Worm (Caenorhabditis elegans) whole organism, L1 larva: ENCODE results near the gene nadk-2.

Experiments used
- F16B12.6 ChIP-seq: fragments of 150-350 bp; optimal IDR thresholded peaks from 2 replicates; lab custom pipeline; 2014; ENCODE audit warnings: missing biosample characterization, missing genetic modification characterization
- ama-1 ChIP-seq: fragments of 150-350 bp; optimal IDR thresholded peaks from 2 replicates; lab custom pipeline; 2014
- blmp-1 ChIP-seq: fragments of 150-350 bp; optimal IDR thresholded peaks from 2 replicates; lab custom pipeline; 2014; ENCODE audit warnings: missing biosample characterization, missing genetic modification characterization
- ceh-90 ChIP-seq: sonication (generic microtip); optimal IDR thresholded peaks from 2 replicates; lab custom pipeline; 2016; ENCODE audit warnings: missing genetic modification characterization, missing compliant biosample characterization
- dpl-1 ChIP-seq, 3 experiments: fragments of 150-350 bp in 2 of 3; sonication (generic microtip) in 1 of 3; optimal IDR thresholded peaks; 2 replicates each; lab custom pipeline; 2014 to 2017; ENCODE audit warnings: missing biosample characterization in 3 of 3, missing genetic modification characterization in 3 of 3, missing genetic modification reagents in 3 of 3
- dsc-1 ChIP-seq: sonication (generic microtip); optimal IDR thresholded peaks from 2 replicates; lab custom pipeline; 2016; ENCODE audit warnings: mild to moderate bottlenecking, missing genetic modification characterization, missing compliant biosample characterization
- efl-1 ChIP-seq, 4 experiments: fragments of 150-350 bp; optimal IDR thresholded peaks in 3 of 4; peaks in 1 of 4; 1 replicate in 1 of 4; 2 replicates in 3 of 4; lab custom pipeline; 2014; ENCODE audit warnings: missing biosample characterization in 2 of 4, missing genetic modification characterization in 2 of 4, missing genetic modification reagents in 2 of 4
- egl-13 ChIP-seq: sonication (generic microtip); optimal IDR thresholded peaks from 2 replicates; lab custom pipeline; 2016; ENCODE audit warnings: missing genotype, missing genetic modification reagents, missing genetic modification characterization, missing compliant biosample characterization
- egl-27 ChIP-seq, 2 experiments: fragments of 150-350 bp in 1 of 2; sonication (generic microtip); optimal IDR thresholded peaks; 3 replicates each; lab custom pipeline; 2017 to 2018; ENCODE audit warnings: missing biosample characterization in 2 of 2, missing genetic modification characterization in 2 of 2, missing genetic modification reagents in 2 of 2
- elt-2 ChIP-seq: sonication (generic microtip); optimal IDR thresholded peaks from 2 replicates; lab custom pipeline; 2016; ENCODE audit warnings: missing genetic modification characterization, mild to moderate bottlenecking, inconsistent platforms, missing compliant biosample characterization, missing genetic modification reagents
- elt-3 ChIP-seq, 6 experiments: fragments of 150-350 bp in 1 of 6; sonication (generic microtip); optimal IDR thresholded peaks; 2 replicates each; lab custom pipeline; 2017 to 2018; ENCODE audit warnings: missing biosample characterization in 6 of 6, missing genetic modification characterization in 6 of 6, inconsistent platforms in 1 of 6
- fkh-10 ChIP-seq: sonication (generic microtip); optimal IDR thresholded peaks from 2 replicates; lab custom pipeline; 2017; ENCODE audit warnings: missing biosample characterization, missing genetic modification reagents, missing genetic modification characterization
- fkh-4 ChIP-seq: sonication (generic microtip); optimal IDR thresholded peaks from 2 replicates; lab custom pipeline; 2016; ENCODE audit warnings: missing compliant biosample characterization, missing genetic modification characterization, borderline replicate concordance
- fkh-8 ChIP-seq: sonication (generic microtip); optimal IDR thresholded peaks from 2 replicates; lab custom pipeline; 2016; ENCODE audit warnings: mild to moderate bottlenecking, missing genetic modification characterization, missing compliant biosample characterization
- hpl-2 ChIP-seq: fragments of 150-350 bp; optimal IDR thresholded peaks from 2 replicates; lab custom pipeline; 2014; ENCODE audit warnings: missing biosample characterization, missing genetic modification reagents, missing genetic modification characterization
- irx-1 ChIP-seq: sonication (generic microtip); optimal IDR thresholded peaks from 2 replicates; lab custom pipeline; 2016; ENCODE audit warnings: missing genetic modification characterization, missing compliant biosample characterization
- jun-1 ChIP-seq: fragments of 150-350 bp; optimal IDR thresholded peaks from 2 replicates; lab custom pipeline; 2014; ENCODE audit warnings: missing biosample characterization, missing genetic modification reagents, missing genetic modification characterization
- lin-13 ChIP-seq: fragments of 150-350 bp; optimal IDR thresholded peaks from 2 replicates; lab custom pipeline; 2014; ENCODE audit warnings: missing biosample characterization, missing genetic modification reagents, missing genetic modification characterization
- lin-35 ChIP-seq, 2 experiments: fragments of 150-350 bp; optimal IDR thresholded peaks; 2 replicates each; lab custom pipeline; 2014; ENCODE audit warnings: missing biosample characterization in 2 of 2, missing genetic modification characterization in 2 of 2, missing genetic modification reagents in 2 of 2
- lin-39 ChIP-seq: fragments of 150-350 bp; optimal IDR thresholded peaks from 2 replicates; lab custom pipeline; 2014; ENCODE audit warnings: missing biosample characterization, missing genetic modification reagents, missing genetic modification characterization
- lsy-2 ChIP-seq, 2 experiments: fragments of 150-350 bp; optimal IDR thresholded peaks; 2 replicates each; lab custom pipeline; 2014; ENCODE audit warnings: missing biosample characterization in 2 of 2, missing genetic modification characterization in 2 of 2
- mdl-1 ChIP-seq, 2 experiments: fragments of 150-350 bp; optimal IDR thresholded peaks; 2 replicates each; lab custom pipeline; 2014 to 2017; ENCODE audit warnings: missing biosample characterization in 2 of 2, missing genetic modification characterization in 2 of 2, inconsistent platforms in 1 of 2
- nhr-11 ChIP-seq: fragments of 150-350 bp; optimal IDR thresholded peaks from 2 replicates; lab custom pipeline; 2014; ENCODE audit warnings: missing biosample characterization, missing genetic modification characterization
- nhr-12 ChIP-seq: sonication (generic microtip); optimal IDR thresholded peaks from 2 replicates; lab custom pipeline; 2017; ENCODE audit warnings: missing biosample characterization, missing genetic modification characterization
- nhr-20 ChIP-seq: sonication (generic microtip); optimal IDR thresholded peaks from 2 replicates; lab custom pipeline; 2016; ENCODE audit warnings: mild to moderate bottlenecking, missing genetic modification characterization, missing compliant biosample characterization
- nhr-237 ChIP-seq: fragments of 150-350 bp; optimal IDR thresholded peaks from 2 replicates; lab custom pipeline; 2014; ENCODE audit warnings: missing biosample characterization, missing genetic modification characterization
- nhr-47 ChIP-seq: sonication (generic microtip); optimal IDR thresholded peaks from 2 replicates; lab custom pipeline; 2016; ENCODE audit warnings: mild to moderate bottlenecking, missing genetic modification characterization, moderate library complexity, missing compliant biosample characterization
- nhr-77 ChIP-seq: fragments of 150-350 bp; optimal IDR thresholded peaks from 2 replicates; lab custom pipeline; 2014; ENCODE audit warnings: missing biosample characterization, missing genetic modification characterization
- nhr-85 ChIP-seq: sonication (generic microtip); peaks from one replicate; lab custom pipeline; 2016; ENCODE audit warnings: missing genetic modification characterization, inconsistent platforms, missing compliant biosample characterization
- skn-1 ChIP-seq: fragments of 150-350 bp; optimal IDR thresholded peaks from 2 replicates; lab custom pipeline; 2014; ENCODE audit warnings: missing biosample characterization, missing genetic modification characterization
- snpc-4 ChIP-seq: fragments of 150-350 bp; optimal IDR thresholded peaks from 2 replicates; lab custom pipeline; 2014; ENCODE audit warnings: missing biosample characterization, missing genetic modification characterization
- sox-4 ChIP-seq: sonication (generic microtip); optimal IDR thresholded peaks from 2 replicates; lab custom pipeline; 2016; ENCODE audit warnings: missing genetic modification characterization, missing compliant biosample characterization
- sup-37 ChIP-seq: fragments of 200-800 bp; sonication (Bioruptor generic); optimal IDR thresholded peaks from 2 replicates; lab custom pipeline; 2018; ENCODE audit warnings: mild to moderate bottlenecking, missing genetic modification characterization, missing compliant biosample characterization
- swsn-7 ChIP-seq: sonication (generic microtip); optimal IDR thresholded peaks from 2 replicates; lab custom pipeline; 2016; ENCODE audit warnings: missing genetic modification characterization, missing compliant biosample characterization
- tbx-2 ChIP-seq: sonication (generic microtip); optimal IDR thresholded peaks from 2 replicates; lab custom pipeline; 2016; ENCODE audit warnings: missing genetic modification characterization, missing compliant biosample characterization
- tlp-1 ChIP-seq: fragments of 150-350 bp; optimal IDR thresholded peaks from 2 replicates; lab custom pipeline; 2014; ENCODE audit warnings: missing biosample characterization, missing genetic modification characterization
- unc-86 ChIP-seq: sonication (generic microtip); optimal IDR thresholded peaks from 2 replicates; lab custom pipeline; 2016; ENCODE audit warnings: missing genetic modification characterization, missing compliant biosample characterization
- xbp-1 ChIP-seq: sonication (generic microtip); optimal IDR thresholded peaks from 2 replicates; lab custom pipeline; 2016; ENCODE audit warnings: missing genetic modification characterization, missing compliant biosample characterization
- ztf-4 ChIP-seq: fragments of 150-350 bp; optimal IDR thresholded peaks from 2 replicates; lab custom pipeline; 2014; ENCODE audit warnings: missing biosample characterization, missing genetic modification characterization

nadk-2 gene

ce11 chrII:12063076-12063475 is 13.7 kb downstream of the nadk-2 start:
- TF ChIP-seq nhr-47 (tag; lab: Kevin White, UChicago) (no peak), ama-1 (lab: Kevin White, UChicago) (no peak), mdl-1 (tag; optimal IDR thresholded peaks at IDR 0.05; lab: Kevin White, UChicago) (no peak), ztf-4 (tag; lab: Kevin White, UChicago) (no peak), elt-2 (tag; lab: Kevin White, UChicago) (peak; percentile 36), sox-4 (tag; lab: Kevin White, UChicago) (no peak), elt-3 (tag; optimal IDR thresholded peaks at IDR 0.05; lab: Kevin White, UChicago) (no peak), lin-35 (GFP tag; optimal IDR thresholded peaks at IDR 0.05; lab: Kevin White, UChicago) (peak in 1 of 2 experiments; percentile 6), fkh-10 (no peak), lsy-2 (tag; optimal IDR thresholded peaks at IDR 0.05; lab: Kevin White, UChicago) (no peak), dsc-1 (tag; lab: Kevin White, UChicago) (no peak)

- TF ChIP-seq fkh-4 (tag; lab: Kevin White, UChicago) = no peak
- TF ChIP-seq efl-1 (optimal IDR thresholded peaks at IDR 0.05; lab: Kevin White, UChicago) = no peak
- peak in 1 of 2 experiments; percentile 62 for TF ChIP-seq efl-1 (GFP tag; optimal IDR thresholded peaks at IDR 0.05 in 1 of 2; lab: Kevin White, UChicago)
- no peak for TF ChIP-seq blmp-1 (tag; lab: Kevin White, UChicago)
- TF ChIP-seq elt-2 (tag; lab: Kevin White, UChicago) = peak; percentile 19
- TF ChIP-seq egl-13 = no peak
Observed at ce11 chrII:12064680-12065135, 15.3 kb downstream of the nadk-2 start, which contains the start of gene arrd-8. Gene arrd-8 (plus strand): TSS chrII:12065085.

- no peak for TF ChIP-seq egl-27 (tag; optimal IDR thresholded peaks at IDR 0.05; lab: Kevin White, UChicago)
- TF ChIP-seq unc-86 = no peak
- no peak for TF ChIP-seq irx-1
- no peak for TF ChIP-seq nhr-237 (tag; lab: Kevin White, UChicago)
- no peak for TF ChIP-seq ceh-90 (tag; lab: Kevin White, UChicago)
- TF ChIP-seq tbx-2 (tag; lab: Kevin White, UChicago) = no peak
- TF ChIP-seq, all 84 proteins: peak for 0
Observed at ce11 chrII:12067451-12068076, 18.2 kb downstream of the nadk-2 start, which contains the start of gene Y17G7B.22. Gene Y17G7B.22 (plus strand): TSS chrII:12068026.

ce11 chrII:12071243-12071642 is 21.9 kb downstream of the nadk-2 start:
- TF ChIP-seq tlp-1 (no peak), sup-37 (GFP tag; lab: Kevin White, UChicago) (no peak), elt-3 (tag; optimal IDR thresholded peaks at IDR 0.05; lab: Kevin White, UChicago) (no peak), egl-27 (tag; optimal IDR thresholded peaks at IDR 0.05; lab: Kevin White, UChicago) (no peak), lin-13 (GFP tag; lab: Kevin White, UChicago) (no peak), skn-1 (no peak), fkh-8 (tag; lab: Kevin White, UChicago) (no peak), nhr-12 (tag; lab: Kevin White, UChicago) (no peak)
- TF ChIP-seq, all 84 proteins: peak for 0

ce11 chrII:12076355-12076754 is 27.0 kb downstream of the nadk-2 start:
- TF ChIP-seq snpc-4 (tag; lab: Kevin White, UChicago) = peak; percentile 53
- TF ChIP-seq dpl-1 (GFP tag; optimal IDR thresholded peaks at IDR 0.05; lab: Kevin White, UChicago) = no peak

ce11 chrII:12077281-12077680 is 27.9 kb downstream of the nadk-2 start:
- no peak for TF ChIP-seq tlp-1
- TF ChIP-seq lin-13 (GFP tag; lab: Kevin White, UChicago) = no peak
- no peak for TF ChIP-seq F16B12.6 (tag; lab: Kevin White, UChicago)
- TF ChIP-seq nhr-20 = no peak
- no peak for TF ChIP-seq hpl-2 (GFP tag; lab: Kevin White, UChicago)
- no peak for TF ChIP-seq xbp-1 (tag; lab: Kevin White, UChicago)
- no peak for TF ChIP-seq nhr-11 (tag; lab: Kevin White, UChicago)
- no peak for TF ChIP-seq sup-37 (GFP tag; lab: Kevin White, UChicago)
- TF ChIP-seq jun-1 (tag; lab: Kevin White, UChicago) = no peak
- no peak for TF ChIP-seq nhr-77 (tag; lab: Kevin White, UChicago)
- no peak for TF ChIP-seq lin-39
- no peak for TF ChIP-seq unc-86
- TF ChIP-seq dpl-1 (GFP tag; optimal IDR thresholded peaks at IDR 0.05; lab: Kevin White, UChicago) = no peak
- no peak for TF ChIP-seq ceh-90 (tag; lab: Kevin White, UChicago)
- no peak for TF ChIP-seq efl-1 (optimal IDR thresholded peaks at IDR 0.05; lab: Kevin White, UChicago)
- no peak for TF ChIP-seq efl-1 (GFP tag; optimal IDR thresholded peaks at IDR 0.05 in 1 of 2; lab: Kevin White, UChicago)
- no peak for TF ChIP-seq nhr-85 (tag; lab: Kevin White, UChicago)
- TF ChIP-seq swsn-7 (tag; lab: Kevin White, UChicago) = no peak
- no peak for TF ChIP-seq nhr-237 (tag; lab: Kevin White, UChicago)
- TF ChIP-seq ztf-4 (tag; lab: Kevin White, UChicago) = no peak
